Worm (Caenorhabditis elegans): ENCODE results near the gene F23A7.5.

- TF ChIP-seq tbx-2 (tag; optimal IDR thresholded peaks at IDR 0.05) (no peak), lsy-12 (tag; optimal IDR thresholded peaks at IDR 0.05) (no peak), nhr-23 (tag; optimal IDR thresholded peaks at IDR 0.05) (no peak), mdl-1 (tag; optimal IDR thresholded peaks at IDR 0.05) (no peak)
Measured at ce11 chrX:16258503-16258902, 29.8 kb downstream of the F23A7.5 start.
